Worm (Caenorhabditis elegans) whole organism, midembryonic: ENCODE measurements around the gene vab-1.

Experiments used
- T22C8.4 ChIP-seq: fragments of 200-800 bp; sonication (Bioruptor generic); IDR thresholded peaks from 2 replicates; pipeline ENCODE4 v1.3.6; 2022; ENCODE audit warnings: missing genetic modification characterization, missing compliant biosample characterization
- cog-1 ChIP-seq: sonication (generic microtip); optimal IDR thresholded peaks from 2 replicates; lab custom pipeline; 2016; ENCODE audit warnings: missing genetic modification characterization, missing compliant biosample characterization
- flt-1 ChIP-seq: fragments of 200-800 bp; sonication (Bioruptor generic); IDR thresholded peaks from 2 replicates; pipeline ENCODE4 v1.3.6; 2022; ENCODE audit warnings: missing genetic modification characterization, missing compliant biosample characterization
- klf-2 ChIP-seq: fragments of 200-800 bp; sonication (Bioruptor generic); conservative IDR thresholded peaks from 2 replicates; pipeline ENCODE4 v1.3.6; 2022; ENCODE audit warnings: missing genetic modification reagents, missing genetic modification characterization, missing compliant biosample characterization
- med-1 ChIP-seq: sonication (generic microtip); optimal IDR thresholded peaks from 2 replicates; lab custom pipeline; 2017; ENCODE audit warnings: missing genetic modification characterization, mild to moderate bottlenecking, missing compliant biosample characterization, antibody characterized with exemption, missing genetic modification reagents; ENCODE audit not compliant: insufficient read depth
- ref-1 ChIP-seq: fragments of 200-800 bp; sonication (Bioruptor generic); conservative IDR thresholded peaks from 2 replicates; pipeline ENCODE4 v1.3.6; 2022; ENCODE audit warnings: missing genetic modification reagents, missing genetic modification characterization, missing compliant biosample characterization
- tab-1 ChIP-seq: fragments of 200-800 bp; sonication (Bioruptor generic); IDR thresholded peaks from 2 replicates; pipeline ENCODE4 v1.3.6; 2022; ENCODE audit warnings: missing genetic modification characterization, missing compliant biosample characterization
- ztf-23 ChIP-seq: fragments of 200-800 bp; sonication (Bioruptor generic); IDR thresholded peaks from 2 replicates; pipeline ENCODE4 v1.3.6; 2022; ENCODE audit warnings: missing genetic modification reagents, missing genetic modification characterization, missing compliant biosample characterization
- ztf-29 ChIP-seq: fragments of 200-800 bp; sonication (Bioruptor generic); IDR thresholded peaks from 2 replicates; pipeline ENCODE4 v1.3.6; 2022; ENCODE audit warnings: missing genetic modification reagents, missing genetic modification characterization, missing compliant biosample characterization

Gene vab-1

ce11 chrII:4604680-4605079 is 32.9 kb downstream of the vab-1 start:
- TF ChIP-seq tab-1 (GFP tag; lab: Robert Waterston, UW) = no peak
- no peak for TF ChIP-seq med-1 (GFP tag; lab: Kevin White, UChicago)
- no peak for TF ChIP-seq T22C8.4 (GFP tag; lab: Robert Waterston, UW)
- no peak for TF ChIP-seq cog-1 (tag; lab: Kevin White, UChicago)
- no peak for TF ChIP-seq flt-1 (GFP tag; lab: Robert Waterston, UW)

- TF ChIP-seq cog-1 (tag; lab: Kevin White, UChicago) (no peak), flt-1 (GFP tag; lab: Robert Waterston, UW) (no peak), ref-1 (GFP tag; lab: Robert Waterston, UW) (no peak), klf-2 (GFP tag; lab: Robert Waterston, UW) (no peak), med-1 (GFP tag; lab: Kevin White, UChicago) (no peak), ztf-29 (GFP tag; lab: Robert Waterston, UW) (no peak), tab-1 (GFP tag; lab: Robert Waterston, UW) (no peak), T22C8.4 (GFP tag; lab: Robert Waterston, UW) (no peak), ztf-23 (GFP tag; lab: Robert Waterston, UW) (no peak)
Measured at ce11 chrII:4606687-4607297, 35.0 kb downstream of the vab-1 start.

ce11 chrII:4608073-4608472 is 36.3 kb downstream of the vab-1 start, which contains the start of gene F35D11.3:
F35D11.3 (plus strand) TSS chrII:4608372.
- no peak for TF ChIP-seq T22C8.4 (GFP tag; lab: Robert Waterston, UW)
- TF ChIP-seq flt-1 (GFP tag; lab: Robert Waterston, UW) = no peak
- no peak for TF ChIP-seq ztf-23 (GFP tag; lab: Robert Waterston, UW)
- no peak for TF ChIP-seq ztf-29 (GFP tag; lab: Robert Waterston, UW)
- TF ChIP-seq cog-1 (tag; lab: Kevin White, UChicago) = no peak
- no peak for TF ChIP-seq tab-1 (GFP tag; lab: Robert Waterston, UW)
- no peak for TF ChIP-seq klf-2 (GFP tag; lab: Robert Waterston, UW)
- no peak for TF ChIP-seq med-1 (GFP tag; lab: Kevin White, UChicago)
- no peak for TF ChIP-seq ref-1 (GFP tag; lab: Robert Waterston, UW)

- no peak for TF ChIP-seq med-1 (GFP tag; lab: Kevin White, UChicago)
Measured at ce11 chrII:4612694-4613093, 40.9 kb downstream of the vab-1 start, which contains the start of gene pqn-35. pqn-35 (plus strand) TSS chrII:4612994.

- TF ChIP-seq ztf-23 (GFP tag; lab: Robert Waterston, UW) = no peak
- TF ChIP-seq klf-2 (GFP tag; lab: Robert Waterston, UW) = no peak
- TF ChIP-seq flt-1 (GFP tag; lab: Robert Waterston, UW) = no peak
- no peak for TF ChIP-seq cog-1 (tag; lab: Kevin White, UChicago)
- TF ChIP-seq med-1 (GFP tag; lab: Kevin White, UChicago) = no peak
- no peak for TF ChIP-seq ref-1 (GFP tag; lab: Robert Waterston, UW)
- TF ChIP-seq T22C8.4 (GFP tag; lab: Robert Waterston, UW) = no peak
- no peak for TF ChIP-seq tab-1 (GFP tag; lab: Robert Waterston, UW)
- no peak for TF ChIP-seq ztf-29 (GFP tag; lab: Robert Waterston, UW)
Measured at ce11 chrII:4616443-4616842, 44.6 kb downstream of the vab-1 start, which contains the start of gene clec-136. clec-136 (minus strand) TSS chrII:4616543.

ce11 chrII:4617990-4618389 is 46.2 kb downstream of the vab-1 start, which contains the start of gene clec-137:
clec-137 (minus strand) TSS chrII:4618090.
- no peak for TF ChIP-seq med-1 (GFP tag; lab: Kevin White, UChicago)
- no peak for TF ChIP-seq ztf-29 (GFP tag; lab: Robert Waterston, UW)
- TF ChIP-seq tab-1 (GFP tag; lab: Robert Waterston, UW) = no peak
- TF ChIP-seq ztf-23 (GFP tag; lab: Robert Waterston, UW) = no peak
- TF ChIP-seq T22C8.4 (GFP tag; lab: Robert Waterston, UW) = no peak
- no peak for TF ChIP-seq klf-2 (GFP tag; lab: Robert Waterston, UW)
- no peak for TF ChIP-seq cog-1 (tag; lab: Kevin White, UChicago)
- TF ChIP-seq flt-1 (GFP tag; lab: Robert Waterston, UW) = no peak

ce11 chrII:4619700-4620099 is 47.9 kb downstream of the vab-1 start, which contains the start of gene clec-138:
clec-138 (minus strand) TSS chrII:4619800.
- no peak for TF ChIP-seq klf-2 (GFP tag; lab: Robert Waterston, UW)
- TF ChIP-seq ref-1 (GFP tag; lab: Robert Waterston, UW) = no peak
- TF ChIP-seq flt-1 (GFP tag; lab: Robert Waterston, UW) = no peak
- no peak for TF ChIP-seq tab-1 (GFP tag; lab: Robert Waterston, UW)
- TF ChIP-seq med-1 (GFP tag; lab: Kevin White, UChicago) = no peak
- no peak for TF ChIP-seq T22C8.4 (GFP tag; lab: Robert Waterston, UW)
- no peak for TF ChIP-seq ztf-23 (GFP tag; lab: Robert Waterston, UW)
- TF ChIP-seq cog-1 (tag; lab: Kevin White, UChicago) = no peak
- TF ChIP-seq ztf-29 (GFP tag; lab: Robert Waterston, UW) = no peak

ce11 chrII:4621650-4622049 is 49.9 kb downstream of the vab-1 start, which contains the start of gene clec-139:
clec-139 (minus strand) TSS chrII:4621750.
- TF ChIP-seq flt-1 (GFP tag; lab: Robert Waterston, UW) = no peak
- TF ChIP-seq ztf-29 (GFP tag; lab: Robert Waterston, UW) = no peak
- no peak for TF ChIP-seq tab-1 (GFP tag; lab: Robert Waterston, UW)
- no peak for TF ChIP-seq cog-1 (tag; lab: Kevin White, UChicago)
- no peak for TF ChIP-seq med-1 (GFP tag; lab: Kevin White, UChicago)
- no peak for TF ChIP-seq ref-1 (GFP tag; lab: Robert Waterston, UW)
- TF ChIP-seq klf-2 (GFP tag; lab: Robert Waterston, UW) = no peak
- TF ChIP-seq ztf-23 (GFP tag; lab: Robert Waterston, UW) = no peak
- TF ChIP-seq T22C8.4 (GFP tag; lab: Robert Waterston, UW) = no peak

- TF ChIP-seq flt-1 (GFP tag; lab: Robert Waterston, UW) (no peak), tab-1 (GFP tag; lab: Robert Waterston, UW) (no peak), ztf-23 (GFP tag; lab: Robert Waterston, UW) (no peak), ztf-29 (GFP tag; lab: Robert Waterston, UW) (no peak), ref-1 (GFP tag; lab: Robert Waterston, UW) (no peak), med-1 (GFP tag; lab: Kevin White, UChicago) (no peak), T22C8.4 (GFP tag; lab: Robert Waterston, UW) (no peak), cog-1 (tag; lab: Kevin White, UChicago) (no peak), klf-2 (GFP tag; lab: Robert Waterston, UW) (no peak)
Measured at ce11 chrII:4626606-4627005, 54.8 kb downstream of the vab-1 start, which contains the start of gene F35D11.1. F35D11.1 (plus strand) TSS chrII:4626906.
